Fruit fly (Drosophila melanogaster) whole organism, prepupa: Measurements from ENCODE around the gene Dnaaf5.

Experiments used
- Blimp-1 ChIP-seq: fragments of 200-800 bp; sonication (Bioruptor generic); optimal IDR thresholded peaks from 3 replicates; lab custom pipeline; 2017; ENCODE audit warnings: missing biosample characterization, missing genetic modification characterization, mild to moderate bottlenecking, moderate library complexity, missing genetic modification reagents
- CG10631 ChIP-seq: fragments of 200-800 bp; sonication (Bioruptor generic); optimal IDR thresholded peaks from 2 replicates; lab custom pipeline; 2016; ENCODE audit warnings: missing biosample characterization, missing genetic modification characterization
- CG10669 ChIP-seq: fragments of 200-800 bp; sonication (Bioruptor generic); optimal IDR thresholded peaks from 3 replicates; lab custom pipeline; 2018; ENCODE audit warnings: missing biosample characterization, mild to moderate bottlenecking, missing genetic modification characterization, moderate library complexity
- CG11294 ChIP-seq: fragments of 200-800 bp; sonication (Bioruptor generic); IDR thresholded peaks from 2 replicates; pipeline ENCODE4 v1.3.6; 2022; ENCODE audit warnings: missing biosample characterization, missing genetic modification characterization
- CG11762 ChIP-seq: fragments of 200-800 bp; sonication (Bioruptor generic); optimal IDR thresholded peaks from 3 replicates; lab custom pipeline; 2016; ENCODE audit warnings: missing biosample characterization, missing genetic modification characterization; ENCODE audit not compliant: insufficient read depth
- CG15336 ChIP-seq: fragments of 200-800 bp; sonication (Bioruptor generic); IDR thresholded peaks from 2 replicates; pipeline ENCODE4 v1.3.6; 2022; ENCODE audit warnings: missing biosample characterization, missing genetic modification characterization
- CG1621 ChIP-seq: fragments of 200-800 bp; sonication (Bioruptor generic); optimal IDR thresholded peaks from 3 replicates; lab custom pipeline; 2018; ENCODE audit warnings: missing biosample characterization, mild to moderate bottlenecking, missing genetic modification characterization
- CG16779 ChIP-seq: fragments of 200-800 bp; sonication (Bioruptor generic); optimal IDR thresholded peaks from 3 replicates; lab custom pipeline; 2017; ENCODE audit warnings: missing biosample characterization, mild to moderate bottlenecking, missing genetic modification characterization
- CG3032 ChIP-seq: fragments of 200-800 bp; optimal IDR thresholded peaks from 2 replicates; lab custom pipeline; 2019; ENCODE audit warnings: missing biosample characterization, mild to moderate bottlenecking, missing genetic modification characterization, moderate library complexity
- CG31627 ChIP-seq: fragments of 200-800 bp; sonication (Bioruptor generic); optimal IDR thresholded peaks from 3 replicates; lab custom pipeline; 2016; ENCODE audit warnings: missing biosample characterization, missing genetic modification characterization
- CG32006 ChIP-seq: fragments of 200-800 bp; sonication (Bioruptor generic); optimal IDR thresholded peaks from 3 replicates; lab custom pipeline; 2017; ENCODE audit warnings: missing biosample characterization, mild to moderate bottlenecking, missing genetic modification characterization
- CG34406 ChIP-seq: fragments of 200-800 bp; sonication (Bioruptor generic); optimal IDR thresholded peaks from 3 replicates; lab custom pipeline; 2016; ENCODE audit warnings: missing biosample characterization, missing genetic modification characterization
- CG4318 ChIP-seq: fragments of 200-800 bp; sonication (Bioruptor generic); optimal IDR thresholded peaks from 3 replicates; lab custom pipeline; 2017; ENCODE audit warnings: missing biosample characterization, mild to moderate bottlenecking, missing genetic modification characterization
- CG6163 ChIP-seq: fragments of 200-800 bp; sonication (Bioruptor generic); IDR thresholded peaks from 3 replicates; pipeline ENCODE4 v1.3.6; 2022; ENCODE audit warnings: missing biosample characterization, missing genetic modification characterization
- CG6792 ChIP-seq: fragments of 200-800 bp; sonication (Bioruptor generic); optimal IDR thresholded peaks from 3 replicates; lab custom pipeline; 2016; ENCODE audit warnings: missing biosample characterization, missing genetic modification characterization
- CG6854 ChIP-seq: fragments of 200-800 bp; sonication (Bioruptor generic); optimal IDR thresholded peaks from 2 replicates; lab custom pipeline; 2017; ENCODE audit warnings: missing biosample characterization, mild to moderate bottlenecking, missing genetic modification characterization
- CG7368 ChIP-seq: fragments of 200-800 bp; sonication (Bioruptor generic); optimal IDR thresholded peaks from 3 replicates; lab custom pipeline; 2016; ENCODE audit warnings: missing biosample characterization, missing genetic modification characterization
- CG8119 ChIP-seq: fragments of 200-800 bp; sonication (Bioruptor generic); IDR thresholded peaks from 3 replicates; pipeline ENCODE4 v1.3.6; 2022; ENCODE audit warnings: missing biosample characterization, missing genetic modification characterization
- CG8319 ChIP-seq: fragments of 200-800 bp; sonication (Bioruptor generic); optimal IDR thresholded peaks from 3 replicates; lab custom pipeline; 2016; ENCODE audit warnings: missing biosample characterization, missing genetic modification characterization
- CG8632 ChIP-seq: fragments of 200-800 bp; sonication (Bioruptor generic); optimal IDR thresholded peaks from 3 replicates; lab custom pipeline; 2016; ENCODE audit warnings: missing biosample characterization, missing genetic modification characterization
- CG9139 ChIP-seq: fragments of 200-800 bp; sonication (Bioruptor generic); optimal IDR thresholded peaks from 3 replicates; lab custom pipeline; 2017; ENCODE audit warnings: missing biosample characterization, mild to moderate bottlenecking, missing genetic modification characterization
- Eip75B ChIP-seq: fragments of 200-800 bp; sonication (Bioruptor generic); optimal IDR thresholded peaks from 3 replicates; lab custom pipeline; 2016; ENCODE audit warnings: missing biosample characterization, missing genetic modification characterization
- Eip78C ChIP-seq: fragments of 200-800 bp; sonication (Bioruptor generic); peaks from one replicate; lab custom pipeline; 2016; ENCODE audit warnings: missing biosample characterization, missing genetic modification characterization
- Eip93F ChIP-seq: fragments of 200-800 bp; sonication (Bioruptor generic); optimal IDR thresholded peaks from 2 replicates; lab custom pipeline; 2016; ENCODE audit warnings: missing biosample characterization, mild to moderate bottlenecking, missing genetic modification characterization
- Ets21C ChIP-seq: fragments of 200-800 bp; sonication (Bioruptor generic); optimal IDR thresholded peaks from 3 replicates; lab custom pipeline; 2016; ENCODE audit warnings: missing biosample characterization, missing genetic modification characterization
- Ets96B ChIP-seq: fragments of 200-800 bp; optimal IDR thresholded peaks from 2 replicates; lab custom pipeline; 2019; ENCODE audit warnings: missing biosample characterization, mild to moderate bottlenecking, missing genetic modification characterization, moderate library complexity
- Gug ChIP-seq: fragments of 200-800 bp; sonication (Bioruptor generic); IDR thresholded peaks from 2 replicates; pipeline ENCODE4 v1.3.6; 2022; ENCODE audit warnings: missing biosample characterization, missing genetic modification characterization
- Hr39 ChIP-seq: fragments of 200-800 bp; sonication (Bioruptor generic); optimal IDR thresholded peaks from 2 replicates; lab custom pipeline; 2016; ENCODE audit warnings: missing biosample characterization, missing genetic modification characterization
- Hr4 ChIP-seq: fragments of 200-800 bp; sonication (Bioruptor generic); optimal IDR thresholded peaks from 3 replicates; lab custom pipeline; 2016; ENCODE audit warnings: missing biosample characterization, missing genetic modification characterization
- Met ChIP-seq: fragments of 200-800 bp; sonication (Bioruptor generic); optimal IDR thresholded peaks from 3 replicates; lab custom pipeline; 2016; ENCODE audit warnings: missing biosample characterization, missing genetic modification characterization
- OdsH ChIP-seq: fragments of 200-800 bp; sonication (Bioruptor generic); optimal IDR thresholded peaks from 3 replicates; lab custom pipeline; 2016; ENCODE audit warnings: missing biosample characterization, missing genetic modification characterization
- Smox ChIP-seq: fragments of 200-800 bp; sonication (Bioruptor generic); optimal IDR thresholded peaks from 3 replicates; lab custom pipeline; 2016; ENCODE audit warnings: missing biosample characterization, missing genetic modification characterization
- Sox102F ChIP-seq: fragments of 200-800 bp; sonication (Bioruptor generic); optimal IDR thresholded peaks from 2 replicates; lab custom pipeline; 2016; ENCODE audit warnings: missing biosample characterization, mild to moderate bottlenecking, missing genetic modification characterization
- Sox14 ChIP-seq: fragments of 200-800 bp; sonication (Bioruptor generic); optimal IDR thresholded peaks from 3 replicates; lab custom pipeline; 2016; ENCODE audit warnings: missing biosample characterization, missing genetic modification characterization
- Sox15 ChIP-seq: fragments of 200-800 bp; sonication (Bioruptor generic); optimal IDR thresholded peaks from 3 replicates; lab custom pipeline; 2016; ENCODE audit warnings: missing biosample characterization, missing genetic modification characterization
- acj6 ChIP-seq: fragments of 200-800 bp; sonication (Bioruptor generic); optimal IDR thresholded peaks from 3 replicates; lab custom pipeline; 2016; ENCODE audit warnings: missing biosample characterization, missing genetic modification characterization
- cyc ChIP-seq: fragments of 200-800 bp; sonication (Bioruptor generic); optimal IDR thresholded peaks from 3 replicates; lab custom pipeline; 2016; ENCODE audit warnings: missing biosample characterization, missing genetic modification characterization
- dac ChIP-seq: fragments of 200-800 bp; sonication (Bioruptor generic); optimal IDR thresholded peaks from 2 replicates; lab custom pipeline; 2017; ENCODE audit warnings: missing biosample characterization, mild to moderate bottlenecking, missing genetic modification characterization
- dsx ChIP-seq: fragments of 200-800 bp; optimal IDR thresholded peaks from 3 replicates; lab custom pipeline; 2019; ENCODE audit warnings: missing biosample characterization, mild to moderate bottlenecking, missing genetic modification characterization, moderate library complexity; ENCODE audit not compliant: poor library complexity, severe bottlenecking
- eg ChIP-seq: fragments of 200-800 bp; sonication (Bioruptor generic); IDR thresholded peaks from 3 replicates; pipeline ENCODE4 v1.3.6; 2022; ENCODE audit warnings: missing biosample characterization, missing genetic modification characterization
- fd59A ChIP-seq: fragments of 200-800 bp; sonication (Bioruptor generic); optimal IDR thresholded peaks from 2 replicates; lab custom pipeline; 2017; ENCODE audit warnings: missing biosample characterization, mild to moderate bottlenecking, missing genetic modification characterization, missing genetic modification reagents
- fd85E ChIP-seq: fragments of 200-800 bp; sonication (Bioruptor generic); optimal IDR thresholded peaks from 3 replicates; lab custom pipeline; 2016; ENCODE audit warnings: missing biosample characterization, missing genetic modification characterization
- fkh ChIP-seq: fragments of 200-800 bp; sonication (Bioruptor generic); optimal IDR thresholded peaks from 3 replicates; lab custom pipeline; 2017; ENCODE audit warnings: missing biosample characterization, mild to moderate bottlenecking, missing genetic modification characterization, moderate library complexity
- lz ChIP-seq: fragments of 200-800 bp; sonication (Bioruptor generic); optimal IDR thresholded peaks from 3 replicates; lab custom pipeline; 2016; ENCODE audit warnings: missing biosample characterization, missing genetic modification characterization
- net ChIP-seq: fragments of 200-800 bp; sonication (Bioruptor generic); optimal IDR thresholded peaks from 3 replicates; lab custom pipeline; 2016; ENCODE audit warnings: missing biosample characterization, missing genetic modification characterization
- spab ChIP-seq: fragments of 200-800 bp; sonication (Bioruptor generic); optimal IDR thresholded peaks from 2 replicates; lab custom pipeline; 2017; ENCODE audit warnings: missing biosample characterization, mild to moderate bottlenecking, missing genetic modification characterization, missing genetic modification reagents
- svp ChIP-seq: fragments of 200-800 bp; sonication (Bioruptor generic); peaks from one replicate; lab custom pipeline; 2016; ENCODE audit warnings: missing biosample characterization, missing genetic modification characterization
- topi ChIP-seq: fragments of 200-800 bp; sonication (Bioruptor generic); optimal IDR thresholded peaks from 3 replicates; lab custom pipeline; 2016; ENCODE audit warnings: missing biosample characterization, missing genetic modification characterization
- vri ChIP-seq: fragments of 200-800 bp; sonication (Bioruptor generic); optimal IDR thresholded peaks from 3 replicates; lab custom pipeline; 2016; ENCODE audit warnings: missing biosample characterization, mild to moderate bottlenecking, missing genetic modification characterization

The Dnaaf5 gene

dm6 chr3R:14371133-14371676 lies 9.6 kb upstream of the Dnaaf5 start (continued):
- no peak for TF ChIP-seq CG32006

- TF ChIP-seq Blimp-1: peak; percentile 64
- peak; percentile 96 for TF ChIP-seq CG11762
- peak; percentile 96 for TF ChIP-seq CG7368 (GFP tag; lab: Kevin White, UChicago)
- peak; percentile 96 for TF ChIP-seq CG34406 (GFP tag; lab: Kevin White, UChicago)
- peak; percentile 98 for TF ChIP-seq acj6 (GFP tag; lab: Kevin White, UChicago)
- peak; percentile 85 for TF ChIP-seq fd85E (GFP tag; lab: Kevin White, UChicago)
- peak; percentile 95 for TF ChIP-seq CG6792 (GFP tag; lab: Kevin White, UChicago)
- peak; percentile 98 for TF ChIP-seq svp (GFP tag; lab: Kevin White, UChicago)
- no peak for TF ChIP-seq fkh (GFP tag; lab: Kevin White, UChicago)
- peak; percentile 94 for TF ChIP-seq Smox (GFP tag; lab: Kevin White, UChicago)
- peak; percentile 79 for TF ChIP-seq Eip93F (GFP tag; lab: Kevin White, UChicago)
- peak; percentile 99 for TF ChIP-seq Hr4 (GFP tag; lab: Kevin White, UChicago)
- TF ChIP-seq Ets96B (tag; lab: Kevin White, UChicago): peak; percentile 97
- peak; percentile 95 for TF ChIP-seq CG8319 (GFP tag; lab: Kevin White, UChicago)
- peak; percentile 95 for TF ChIP-seq CG31627 (GFP tag; lab: Kevin White, UChicago)
- peak; percentile 59 for TF ChIP-seq CG6854 (GFP tag; lab: Kevin White, UChicago)
- TF ChIP-seq CG4318: peak; percentile 96
- TF ChIP-seq CG15336: peak; percentile 99
- peak; percentile 96 for TF ChIP-seq Hr39 (GFP tag; lab: Kevin White, UChicago)
- TF ChIP-seq fd59A (GFP tag; lab: Kevin White, UChicago): peak; percentile 95
- peak; percentile 92 for TF ChIP-seq Ets21C (GFP tag; lab: Kevin White, UChicago)
- peak; percentile 97 for TF ChIP-seq Sox102F (GFP tag; lab: Kevin White, UChicago)
- peak; percentile 98 for TF ChIP-seq OdsH
- peak; percentile 96 for TF ChIP-seq CG11294
- peak; percentile 98 for TF ChIP-seq Gug (GFP tag; lab: Robert Waterston, UW)
- TF ChIP-seq dsx (GFP tag; lab: Kevin White, UChicago): peak; percentile 56
- peak; percentile 98 for TF ChIP-seq CG6163 (GFP tag; lab: Robert Waterston, UW)
- TF ChIP-seq Met (GFP tag; lab: Kevin White, UChicago): peak; percentile 97
- peak; percentile 99 for TF ChIP-seq Eip78C
- TF ChIP-seq dac (GFP tag; lab: Kevin White, UChicago): peak; percentile 94
- TF ChIP-seq topi (GFP tag; lab: Kevin White, UChicago): peak; percentile 97
- TF ChIP-seq CG1621 (tag; lab: Kevin White, UChicago): peak; percentile 95
- peak; percentile 97 for TF ChIP-seq Eip75B (GFP tag; lab: Kevin White, UChicago)
- TF ChIP-seq CG8632 (GFP tag; lab: Kevin White, UChicago): peak; percentile 96
- TF ChIP-seq eg (GFP tag; lab: Robert Waterston, UW): peak; percentile 99
- peak; percentile 93 for TF ChIP-seq vri
- peak; percentile 94 for TF ChIP-seq CG16779 (tag; lab: Kevin White, UChicago)
- peak; percentile 98 for TF ChIP-seq net (GFP tag; lab: Kevin White, UChicago)
- peak; percentile 96 for TF ChIP-seq lz (GFP tag; lab: Kevin White, UChicago)
- peak; percentile 96 for TF ChIP-seq CG10669 (GFP tag; lab: Kevin White, UChicago)
- peak; percentile 99 for TF ChIP-seq CG8119 (GFP tag; lab: Robert Waterston, UW)
- peak; percentile 91 for TF ChIP-seq CG3032 (tag; lab: Kevin White, UChicago)
- peak; percentile 88 for TF ChIP-seq Sox15 (GFP tag; lab: Kevin White, UChicago)
- peak; percentile 98 for TF ChIP-seq CG10631 (GFP tag; lab: Kevin White, UChicago)
- TF ChIP-seq spab: peak; percentile 94
- TF ChIP-seq cyc: peak; percentile 96
- TF ChIP-seq CG9139 (GFP tag; lab: Kevin White, UChicago): peak; percentile 87
- peak; percentile 98 for TF ChIP-seq Sox14 (GFP tag; lab: Kevin White, UChicago)
These were observed 8.8 kb upstream of the Dnaaf5 start for dm6 chr3R:14370199-14370933.
